Worm (Caenorhabditis elegans): Measurements from ENCODE around the gene eif-2Bgamma.

- no peak for TF ChIP-seq ZK546.5 (tag; optimal IDR thresholded peaks at IDR 0.05)
- TF ChIP-seq nhr-77 (tag; optimal IDR thresholded peaks at IDR 0.05): no peak
- no peak for TF ChIP-seq lin-39 (tag; optimal IDR thresholded peaks at IDR 0.05)
Measured at ce11 chrII:6936528-6936927, 30.9 kb downstream of the eif-2Bgamma start.
